Fruit fly (Drosophila melanogaster) whole organism, embryonic: ENCODE results near the gene mag.
A peak's percentile ranks its signal among the peaks of the same experiment; 100 is the strongest.

Experiments
- Bdp1 ChIP-seq: fragments of 200-800 bp; sonication (Bioruptor generic); optimal IDR thresholded peaks from 3 replicates; lab custom pipeline; 2016; ENCODE audit warnings: missing biosample characterization, missing genetic modification characterization
- Bgb ChIP-seq: fragments of 200-800 bp; sonication (Bioruptor generic); IDR thresholded peaks from 2 replicates; pipeline ENCODE4 v1.3.6; 2022; ENCODE audit warnings: missing biosample characterization, missing genetic modification characterization; ENCODE audit not compliant: partially characterized antibody
- BtbVII ChIP-seq: fragments of 200-800 bp; sonication (Bioruptor generic); optimal IDR thresholded peaks from 3 replicates; lab custom pipeline; 2017; ENCODE audit warnings: missing biosample characterization, mild to moderate bottlenecking, missing genetic modification characterization
- Bteb2 ChIP-seq: fragments of 200-800 bp; sonication (Bioruptor generic); optimal IDR thresholded peaks from 2 replicates; lab custom pipeline; 2016; ENCODE audit warnings: missing biosample characterization, missing genetic modification characterization
- CG11247 ChIP-seq: fragments of 200-800 bp; sonication (Bioruptor generic); IDR thresholded peaks from 2 replicates; pipeline ENCODE4 v1.3.6; 2022; ENCODE audit warnings: missing biosample characterization, missing genetic modification characterization
- CG11398 ChIP-seq: fragments of 200-800 bp; sonication (Bioruptor generic); optimal IDR thresholded peaks from 2 replicates; lab custom pipeline; 2016; ENCODE audit warnings: missing biosample characterization, missing genetic modification characterization
- CG12769 ChIP-seq: fragments of 200-800 bp; sonication (Bioruptor generic); optimal IDR thresholded peaks from 2 replicates; lab custom pipeline; 2019; ENCODE audit warnings: missing biosample characterization, mild to moderate bottlenecking, missing genetic modification characterization, moderate library complexity
- CG2199 ChIP-seq: fragments of 200-800 bp; sonication (Bioruptor generic); IDR thresholded peaks from 3 replicates; pipeline ENCODE4 v1.3.6; 2022; ENCODE audit warnings: missing biosample characterization, missing genetic modification characterization
- CG2712 ChIP-seq: fragments of 200-800 bp; optimal IDR thresholded peaks from 3 replicates; lab custom pipeline; 2019; ENCODE audit warnings: missing biosample characterization, mild to moderate bottlenecking, missing genetic modification characterization, moderate library complexity
- CG3065 ChIP-seq: fragments of 200-800 bp; sonication (Bioruptor generic); optimal IDR thresholded peaks from 2 replicates; lab custom pipeline; 2016; ENCODE audit warnings: missing biosample characterization, missing genetic modification characterization
- CG34224 ChIP-seq: fragments of 200-800 bp; sonication (Bioruptor generic); IDR thresholded peaks from 3 replicates; pipeline ENCODE4 v1.3.6; 2022; ENCODE audit warnings: missing biosample characterization, missing genetic modification characterization; ENCODE audit not compliant: partially characterized antibody
- CG3995 ChIP-seq: fragments of 200-800 bp; sonication (Bioruptor generic); optimal IDR thresholded peaks from 3 replicates; lab custom pipeline; 2016; ENCODE audit warnings: missing biosample characterization, missing genetic modification characterization
- CG5245 ChIP-seq: fragments of 200-800 bp; sonication (Bioruptor generic); optimal IDR thresholded peaks from 3 replicates; lab custom pipeline; 2016; ENCODE audit warnings: missing biosample characterization, missing genetic modification characterization
- CG9215 ChIP-seq: fragments of 200-800 bp; sonication (Bioruptor generic); IDR thresholded peaks from 2 replicates; pipeline ENCODE4 v1.3.6; 2022; ENCODE audit warnings: missing biosample characterization, missing genetic modification characterization
- CG9876 ChIP-seq: fragments of 200-800 bp; sonication (Bioruptor generic); optimal IDR thresholded peaks from 2 replicates; lab custom pipeline; 2016; ENCODE audit warnings: missing biosample characterization, missing genetic modification characterization
- CG9932 ChIP-seq: fragments of 200-800 bp; sonication (Bioruptor generic); IDR thresholded peaks from 2 replicates; pipeline ENCODE4 v1.3.6; 2022; ENCODE audit warnings: missing biosample characterization, missing genetic modification characterization
- Chrac-16 ChIP-seq: fragments of 200-800 bp; sonication (Bioruptor generic); optimal IDR thresholded peaks from 3 replicates; lab custom pipeline; 2016; ENCODE audit warnings: missing biosample characterization, missing genetic modification characterization
- Deaf1 ChIP-seq: fragments of 200-800 bp; optimal IDR thresholded peaks from 3 replicates; lab custom pipeline; 2019; ENCODE audit warnings: missing biosample characterization, mild to moderate bottlenecking, missing genetic modification characterization, moderate library complexity
- Elba2 ChIP-seq: fragments of 200-800 bp; sonication (Bioruptor generic); optimal IDR thresholded peaks from 3 replicates; lab custom pipeline; 2016; ENCODE audit warnings: missing biosample characterization, missing genetic modification characterization
- Ets97D ChIP-seq: fragments of 200-800 bp; sonication (Bioruptor generic); optimal IDR thresholded peaks from 3 replicates; lab custom pipeline; 2016; ENCODE audit warnings: missing biosample characterization, missing genetic modification characterization
- Gug ChIP-seq: fragments of 200-800 bp; sonication (Bioruptor generic); IDR thresholded peaks from 4 replicates; pipeline ENCODE4 v1.3.6; 2022; ENCODE audit warnings: missing biosample characterization, missing genetic modification characterization
- HLH4C ChIP-seq: fragments of 200-800 bp; sonication (Bioruptor generic); IDR thresholded peaks from 3 replicates; pipeline ENCODE4 v1.3.6; 2022; ENCODE audit warnings: missing biosample characterization, missing genetic modification characterization; ENCODE audit not compliant: partially characterized antibody
- Hsf ChIP-seq: fragments of 200-800 bp; sonication (Bioruptor generic); optimal IDR thresholded peaks from 3 replicates; lab custom pipeline; 2016; ENCODE audit warnings: missing biosample characterization, missing genetic modification characterization
- Mad ChIP-seq: fragments of 200-800 bp; sonication (Bioruptor generic); optimal IDR thresholded peaks from 2 replicates; lab custom pipeline; 2016; ENCODE audit warnings: missing biosample characterization, missing genetic modification characterization
- Mrtf ChIP-seq: fragments of 200-800 bp; sonication (Bioruptor generic); IDR thresholded peaks from 3 replicates; pipeline ENCODE4 v1.3.6; 2022; ENCODE audit warnings: missing biosample characterization, missing genetic modification characterization
- NC2α ChIP-seq: fragments of 200-800 bp; sonication (Bioruptor generic); optimal IDR thresholded peaks from 2 replicates; lab custom pipeline; 2016; ENCODE audit warnings: missing biosample characterization, missing genetic modification characterization
- NC2β ChIP-seq: fragments of 200-800 bp; sonication (Bioruptor generic); optimal IDR thresholded peaks from 2 replicates; lab custom pipeline; 2016; ENCODE audit warnings: missing biosample characterization, missing genetic modification characterization
- Pdp1 ChIP-seq, 2 experiments: fragments of 200-800 bp; sonication (Bioruptor generic); optimal IDR thresholded peaks; 3 replicates each; lab custom pipeline; 2016; ENCODE audit warnings: missing biosample characterization in 2 of 2, missing genetic modification characterization in 2 of 2, mild to moderate bottlenecking in 1 of 2, moderate library complexity in 1 of 2
- bcd ChIP-seq: fragments of 200-800 bp; sonication (Bioruptor generic); optimal IDR thresholded peaks from 2 replicates; lab custom pipeline; 2017; ENCODE audit warnings: missing biosample characterization, mild to moderate bottlenecking, missing genetic modification characterization
- ci ChIP-seq: fragments of 200-800 bp; sonication (Bioruptor generic); IDR thresholded peaks from 3 replicates; pipeline ENCODE4 v1.3.6; 2022; ENCODE audit warnings: missing biosample characterization, missing genetic modification characterization
- croc ChIP-seq: fragments of 200-800 bp; sonication (Bioruptor generic); conservative IDR thresholded peaks from 3 replicates; pipeline ENCODE4 v1.3.6; 2022; ENCODE audit warnings: missing biosample characterization, missing genetic modification characterization
- crol ChIP-seq: fragments of 200-800 bp; sonication (Bioruptor generic); IDR thresholded peaks from 2 replicates; pipeline ENCODE4 v1.3.6; 2022; ENCODE audit warnings: missing biosample characterization, missing genetic modification characterization
- eve ChIP-seq, 2 experiments: fragments of >200 bp; optimal IDR thresholded peaks; 2 replicates each; lab custom pipeline; 2017; ENCODE audit warnings: missing biosample characterization in 2 of 2, missing genetic modification characterization in 2 of 2
- ewg ChIP-seq: fragments of 200-800 bp; sonication (Bioruptor generic); optimal IDR thresholded peaks from 3 replicates; lab custom pipeline; 2017; ENCODE audit warnings: mild to moderate bottlenecking, missing biosample characterization, missing genetic modification reagents, missing genetic modification characterization
- eyg ChIP-seq: fragments of 200-800 bp; sonication (Bioruptor generic); optimal IDR thresholded peaks from 3 replicates; lab custom pipeline; 2016; ENCODE audit warnings: missing biosample characterization, missing genetic modification characterization
- ftz-f1 ChIP-seq: fragments of 200-800 bp; sonication (Bioruptor generic); optimal IDR thresholded peaks from 2 replicates; lab custom pipeline; 2016; ENCODE audit warnings: missing biosample characterization, missing genetic modification characterization
- hb ChIP-seq: fragments of 200-800 bp; sonication (Bioruptor generic); IDR thresholded peaks from 3 replicates; pipeline ENCODE4 v1.3.6; 2022; ENCODE audit warnings: missing biosample characterization, missing genetic modification characterization; ENCODE audit not compliant: partially characterized antibody
- pfk ChIP-seq: fragments of 200-800 bp; sonication (Bioruptor generic); optimal IDR thresholded peaks from 2 replicates; lab custom pipeline; 2018; ENCODE audit warnings: missing biosample characterization, mild to moderate bottlenecking, missing genetic modification characterization, moderate library complexity
- phol ChIP-seq: fragments of 200-800 bp; sonication (Bioruptor generic); optimal IDR thresholded peaks from 3 replicates; lab custom pipeline; 2018; ENCODE audit warnings: missing biosample characterization, mild to moderate bottlenecking, missing genetic modification characterization, moderate library complexity
- salm ChIP-seq: fragments of 200-800 bp; sonication (Bioruptor generic); optimal IDR thresholded peaks from 2 replicates; lab custom pipeline; 2018; ENCODE audit warnings: missing biosample characterization, mild to moderate bottlenecking, missing genetic modification characterization
- seq ChIP-seq: fragments of 200-800 bp; sonication (Bioruptor generic); IDR thresholded peaks from 2 replicates; pipeline ENCODE4 v1.3.6; 2022; ENCODE audit warnings: missing biosample characterization, missing genetic modification characterization
- sim ChIP-seq: fragments of 200-800 bp; sonication (Bioruptor generic); IDR thresholded peaks from 2 replicates; pipeline ENCODE4 v1.3.6; 2022; ENCODE audit warnings: missing biosample characterization, missing genetic modification characterization
- so ChIP-seq: fragments of 200-800 bp; sonication (Bioruptor generic); IDR thresholded peaks from 3 replicates; pipeline ENCODE4 v1.3.6; 2022; ENCODE audit warnings: missing biosample characterization, missing genetic modification characterization
- tap ChIP-seq: fragments of 200-800 bp; optimal IDR thresholded peaks from 3 replicates; lab custom pipeline; 2019; ENCODE audit warnings: missing biosample characterization, mild to moderate bottlenecking, missing genetic modification characterization, moderate library complexity
- tup ChIP-seq: fragments of 200-800 bp; sonication (Bioruptor generic); optimal IDR thresholded peaks from 2 replicates; lab custom pipeline; 2016; ENCODE audit warnings: missing biosample characterization, mild to moderate bottlenecking, missing genetic modification characterization, moderate library complexity
- twi ChIP-seq: fragments of 200-800 bp; optimal IDR thresholded peaks from 2 replicates; lab custom pipeline; 2019; ENCODE audit warnings: missing biosample characterization, mild to moderate bottlenecking, missing genetic modification characterization, moderate library complexity
- vnd ChIP-seq: fragments of 200-800 bp; sonication (Bioruptor generic); IDR thresholded peaks from 3 replicates; pipeline ENCODE4 v1.3.6; 2022; ENCODE audit warnings: missing biosample characterization, missing genetic modification characterization; ENCODE audit not compliant: partially characterized antibody
- vvl ChIP-seq: fragments of 200-800 bp; sonication (Bioruptor generic); IDR thresholded peaks from 2 replicates; pipeline ENCODE4 v1.3.6; 2022; ENCODE audit warnings: missing biosample characterization, missing genetic modification characterization
- wek ChIP-seq: fragments of 200-800 bp; sonication (Bioruptor generic); optimal IDR thresholded peaks from 3 replicates; lab custom pipeline; 2018; ENCODE audit warnings: missing biosample characterization, mild to moderate bottlenecking, missing genetic modification characterization, moderate library complexity
- yki ChIP-seq: fragments of >200 bp; optimal IDR thresholded peaks from 3 replicates; lab custom pipeline; 2018

Gene mag

dm6 chr3L:20452813-20453682 lies 7.4 kb upstream of the mag start, which contains the start of gene CG5199 (continued):
- no peak for TF ChIP-seq Mad
- no peak for TF ChIP-seq CG2199 (GFP tag; lab: Robert Waterston, UW)
- TF ChIP-seq eve (GFP tag; optimal IDR thresholded peaks at IDR 0.05; lab: Kevin White, UChicago), result no peak
- no peak for TF ChIP-seq NC2α (GFP tag; lab: Kevin White, UChicago)
- TF ChIP-seq bcd (GFP tag; lab: Kevin White, UChicago), result peak; percentile 77
- no peak; the same call in 1 of the 2 replicates for TF ChIP-seq crol (GFP tag; lab: Robert Waterston, UW)
- peak; percentile 13 for TF ChIP-seq Hsf (GFP tag; lab: Kevin White, UChicago)
- TF ChIP-seq sim (GFP tag; lab: Robert Waterston, UW), result no peak
- no peak for TF ChIP-seq Deaf1 (tag; lab: Kevin White, UChicago)
- TF ChIP-seq hb (GFP tag; lab: Robert Waterston, UW), result peak; percentile 57; the same call in 1 of the 3 replicates
- no peak for TF ChIP-seq pfk (GFP tag; lab: Kevin White, UChicago)
- no peak for TF ChIP-seq wek (GFP tag; lab: Kevin White, UChicago)
- no peak for TF ChIP-seq CG9876 (GFP tag; lab: Kevin White, UChicago)
- TF ChIP-seq vvl, result peak; percentile 65
- no peak for TF ChIP-seq Bteb2 (GFP tag; lab: Kevin White, UChicago)
- TF ChIP-seq Pdp1 (GFP tag; optimal IDR thresholded peaks at IDR 0.05; lab: Kevin White, UChicago), result peak in 1 of 2 experiments; percentile 56
- no peak for TF ChIP-seq eyg
- peak; percentile 61; the same call in 3 of the 4 replicates for TF ChIP-seq Gug (GFP tag; lab: Robert Waterston, UW)
- peak; percentile 42 for TF ChIP-seq twi
- peak; percentile 61; the same call in 1 of the 3 replicates for TF ChIP-seq HLH4C (GFP tag; lab: Robert Waterston, UW)
- TF ChIP-seq phol (tag; lab: Kevin White, UChicago), result peak; percentile 85
- TF ChIP-seq CG12769 (tag; lab: Kevin White, UChicago), result no peak
- TF ChIP-seq vnd, result peak; percentile 81
- peak; percentile 75 for TF ChIP-seq Bgb (GFP tag; lab: Robert Waterston, UW)
- TF ChIP-seq CG11398, result no peak
- TF ChIP-seq Ets97D (GFP tag; lab: Kevin White, UChicago), result peak; percentile 40
- no peak for TF ChIP-seq Elba2 (GFP tag; lab: Kevin White, UChicago)
- TF ChIP-seq CG3065 (GFP tag; lab: Kevin White, UChicago), result no peak
- no peak for TF ChIP-seq CG11247 (GFP tag; lab: Robert Waterston, UW)
- no peak for TF ChIP-seq CG5245 (GFP tag; lab: Kevin White, UChicago)
- TF ChIP-seq Chrac-16 (GFP tag; lab: Kevin White, UChicago), result peak; percentile 72
- no peak for TF ChIP-seq so (GFP tag; lab: Robert Waterston, UW)
- no peak for TF ChIP-seq yki
- TF ChIP-seq ewg (GFP tag; lab: Kevin White, UChicago), result peak; percentile 29
- TF ChIP-seq ftz-f1 (GFP tag; lab: Kevin White, UChicago), result peak; percentile 37
- peak; percentile 19 for TF ChIP-seq CG3995 (GFP tag; lab: Kevin White, UChicago)
- TF ChIP-seq BtbVII (GFP tag; lab: Kevin White, UChicago), result peak; percentile 46
- peak; percentile 68; the same call in 2 of the 3 replicates for TF ChIP-seq Mrtf (GFP tag; lab: Robert Waterston, UW)
- TF ChIP-seq salm (tag; lab: Kevin White, UChicago), result no peak
- TF ChIP-seq CG2712, result peak; percentile 85
- no peak for TF ChIP-seq ci (GFP tag; lab: Robert Waterston, UW)
- no peak for TF ChIP-seq NC2β (GFP tag; lab: Kevin White, UChicago)
- peak; percentile 80 for TF ChIP-seq CG9215
- TF ChIP-seq tap (tag; lab: Kevin White, UChicago), result peak; percentile 45
- no peak; the same call in 1 of the 2 replicates for TF ChIP-seq seq (GFP tag; lab: Robert Waterston, UW)
- peak; percentile 7 for TF ChIP-seq tup (GFP tag; lab: Kevin White, UChicago)
- peak; percentile 57 for TF ChIP-seq croc (GFP tag; lab: Robert Waterston, UW)
- peak; percentile 74 for TF ChIP-seq CG34224
- no peak for TF ChIP-seq Bdp1 (GFP tag; lab: Kevin White, UChicago)
- peak; percentile 71 for TF ChIP-seq CG9932 (GFP tag; lab: Robert Waterston, UW)
